Worm (Caenorhabditis elegans) whole organism, L4 larva: ENCODE results near the gene dyf-11.

ENCODE experiments used
- D1046.2 ChIP-seq: fragments of 200-800 bp; sonication (Bioruptor generic); IDR thresholded peaks from 2 replicates; pipeline ENCODE4 v1.3.6; 2022; ENCODE audit warnings: missing genetic modification characterization, missing compliant biosample characterization
- F26F4.8 ChIP-seq: fragments of 200-800 bp; sonication (Bioruptor generic); conservative IDR thresholded peaks from 2 replicates; pipeline ENCODE4 v1.3.6; 2022; ENCODE audit warnings: missing genetic modification characterization, missing compliant biosample characterization
- F37D6.2 ChIP-seq: sonication (generic microtip); optimal IDR thresholded peaks from 2 replicates; lab custom pipeline; 2016; ENCODE audit warnings: mild to moderate bottlenecking, missing genetic modification characterization, missing compliant biosample characterization
- R02D3.7 ChIP-seq: fragments of 150-350 bp; sonication (generic microtip); optimal IDR thresholded peaks from 3 replicates; lab custom pipeline; 2014; ENCODE audit warnings: missing biosample characterization, missing genetic modification characterization
- T20F7.1 ChIP-seq: fragments of 200-800 bp; sonication (Bioruptor generic); optimal IDR thresholded peaks from 2 replicates; lab custom pipeline; 2018; ENCODE audit warnings: mild to moderate bottlenecking, missing genetic modification characterization, missing compliant biosample characterization
- T26A8.4 ChIP-seq: fragments of 200-800 bp; sonication (Bioruptor generic); IDR thresholded peaks from 2 replicates; pipeline ENCODE4 v1.3.6; 2022; ENCODE audit warnings: missing genetic modification characterization, missing compliant biosample characterization
- Y105C5A.15 ChIP-seq: fragments of 200-800 bp; sonication (Bioruptor generic); IDR thresholded peaks from 2 replicates; pipeline ENCODE4 v1.3.6; 2022; ENCODE audit warnings: missing genetic modification characterization, missing compliant biosample characterization
- Y75B8A.6 ChIP-seq: fragments of 200-800 bp; sonication (Bioruptor generic); IDR thresholded peaks from 2 replicates; pipeline ENCODE4 v1.3.6; 2022; ENCODE audit warnings: missing genetic modification reagents, missing genetic modification characterization, missing compliant biosample characterization
- ZK337.2 ChIP-seq: fragments of 200-800 bp; sonication (Bioruptor generic); IDR thresholded peaks from 2 replicates; pipeline ENCODE4 v1.3.6; 2022; ENCODE audit warnings: missing genetic modification reagents, missing genetic modification characterization, missing compliant biosample characterization
- aha-1 ChIP-seq: fragments of 150-350 bp; peaks from one replicate; lab custom pipeline; 2014; ENCODE audit warnings: missing biosample characterization, missing genetic modification characterization
- aly-2 ChIP-seq: sonication (generic microtip); optimal IDR thresholded peaks from 2 replicates; lab custom pipeline; 2018; ENCODE audit warnings: missing biosample characterization, missing genetic modification characterization
- ama-1 ChIP-seq: fragments of 150-350 bp; optimal IDR thresholded peaks from 2 replicates; lab custom pipeline; 2014; ENCODE audit warnings: inconsistent platforms, mixed read lengths
- attf-4 ChIP-seq: sonication (generic microtip); optimal IDR thresholded peaks from 3 replicates; lab custom pipeline; 2017; ENCODE audit warnings: missing biosample characterization, missing genetic modification characterization
- ceh-28 ChIP-seq: fragments of 150-350 bp; optimal IDR thresholded peaks from 2 replicates; lab custom pipeline; 2014; ENCODE audit warnings: missing biosample characterization, missing genetic modification reagents, missing genetic modification characterization
- ceh-32 ChIP-seq: sonication (generic microtip); optimal IDR thresholded peaks from 2 replicates; lab custom pipeline; 2016; ENCODE audit warnings: mild to moderate bottlenecking, missing genetic modification characterization, missing compliant biosample characterization; ENCODE audit not compliant: poor library complexity
- ceh-44 ChIP-seq: fragments of 200-800 bp; sonication (Bioruptor generic); IDR thresholded peaks from 2 replicates; pipeline ENCODE4 v1.3.6; 2022; ENCODE audit warnings: missing genetic modification reagents, missing genetic modification characterization, missing compliant biosample characterization
- cey-2 ChIP-seq: sonication (generic microtip); optimal IDR thresholded peaks from 3 replicates; lab custom pipeline; 2017; ENCODE audit warnings: missing genetic modification characterization, mild to moderate bottlenecking, missing compliant biosample characterization, antibody characterized with exemption, borderline replicate concordance; ENCODE audit not compliant: insufficient read depth
- ctbp-1 ChIP-seq: fragments of 200-800 bp; sonication (Bioruptor generic); IDR thresholded peaks from 2 replicates; pipeline ENCODE4 v1.3.6; 2022; ENCODE audit warnings: missing genetic modification reagents, missing genetic modification characterization, missing compliant biosample characterization
- daf-12 ChIP-seq: fragments of 150-350 bp; optimal IDR thresholded peaks from 2 replicates; lab custom pipeline; 2014; ENCODE audit warnings: missing biosample characterization, missing genetic modification reagents, missing genetic modification characterization
- dmd-6 ChIP-seq: fragments of 200-800 bp; sonication (Bioruptor generic); IDR thresholded peaks from 2 replicates; pipeline ENCODE4 v1.3.6; 2022; ENCODE audit warnings: missing genetic modification reagents, missing genetic modification characterization, missing compliant biosample characterization
- dmd-8 ChIP-seq: fragments of 200-800 bp; sonication (Bioruptor generic); IDR thresholded peaks from 2 replicates; pipeline ENCODE4 v1.3.6; 2022; ENCODE audit warnings: missing genetic modification characterization, missing compliant biosample characterization
- dpl-1 ChIP-seq: fragments of 150-350 bp; optimal IDR thresholded peaks from 2 replicates; lab custom pipeline; 2014; ENCODE audit warnings: missing biosample characterization, missing genetic modification reagents, missing genetic modification characterization
- egl-27 ChIP-seq: sonication (generic microtip); optimal IDR thresholded peaks from 3 replicates; lab custom pipeline; 2017; ENCODE audit warnings: missing biosample characterization, missing genetic modification reagents, missing genetic modification characterization
- fkh-10 ChIP-seq: fragments of 150-350 bp; optimal IDR thresholded peaks from 2 replicates; lab custom pipeline; 2014; ENCODE audit warnings: missing biosample characterization, missing genetic modification reagents, missing genetic modification characterization
- hif-1 ChIP-seq, 2 experiments: sonication (generic microtip); optimal IDR thresholded peaks; 2 replicates each; lab custom pipeline; 2016 to 2017; ENCODE audit warnings: missing compliant biosample characterization in 2 of 2, missing genetic modification characterization in 2 of 2, missing genetic modification reagents in 2 of 2, missing genotype in 2 of 2, mild to moderate bottlenecking in 1 of 2
- lin-15B ChIP-seq: fragments of 150-350 bp; sonication (generic microtip); optimal IDR thresholded peaks from 3 replicates; lab custom pipeline; 2014; ENCODE audit warnings: missing biosample characterization, missing genetic modification characterization
- lin-29 ChIP-seq: fragments of 200-800 bp; sonication (Bioruptor generic); IDR thresholded peaks from 2 replicates; pipeline ENCODE4 v1.3.6; 2022; ENCODE audit warnings: missing genetic modification reagents, missing genetic modification characterization, missing compliant biosample characterization
- lsy-2 ChIP-seq, 2 experiments: fragments of 150-350 bp in 1 of 2; sonication (generic microtip) in 1 of 2; optimal IDR thresholded peaks; 2 replicates each; lab custom pipeline; 2014 to 2017; ENCODE audit warnings: missing biosample characterization in 2 of 2, missing genetic modification characterization in 2 of 2
- madf-5 ChIP-seq, 2 experiments: fragments of 200-800 bp; sonication (Bioruptor generic); IDR thresholded peaks; 2 replicates each; pipeline ENCODE4 v1.3.6; 2022; ENCODE audit warnings: missing compliant biosample characterization in 2 of 2, missing genetic modification characterization in 2 of 2
- madf-9 ChIP-seq: fragments of 200-800 bp; sonication (Bioruptor generic); conservative IDR thresholded peaks from 2 replicates; pipeline ENCODE4 v1.3.6; 2022; ENCODE audit warnings: missing genetic modification reagents, missing genetic modification characterization, missing compliant biosample characterization
- mes-2 ChIP-seq: sonication (generic microtip); optimal IDR thresholded peaks from 2 replicates; lab custom pipeline; 2016; ENCODE audit warnings: missing genotype, mild to moderate bottlenecking, missing genetic modification characterization, missing compliant biosample characterization; ENCODE audit not compliant: poor library complexity, severe bottlenecking
- mxl-3 ChIP-seq: fragments of 200-800 bp; sonication (Bioruptor generic); optimal IDR thresholded peaks from 2 replicates; lab custom pipeline; 2018; ENCODE audit warnings: mild to moderate bottlenecking, missing genetic modification characterization, missing compliant biosample characterization
- nhr-10 ChIP-seq: fragments of 150-350 bp; optimal IDR thresholded peaks from 2 replicates; lab custom pipeline; 2014; ENCODE audit warnings: missing biosample characterization, missing genetic modification characterization
- nhr-11 ChIP-seq: fragments of 150-350 bp; optimal IDR thresholded peaks from 2 replicates; lab custom pipeline; 2014; ENCODE audit warnings: missing biosample characterization, missing genetic modification characterization
- nhr-111 ChIP-seq: fragments of 200-800 bp; sonication (Bioruptor generic); optimal IDR thresholded peaks from 2 replicates; lab custom pipeline; 2018; ENCODE audit warnings: mild to moderate bottlenecking, missing genetic modification characterization, missing compliant biosample characterization
- nhr-237 ChIP-seq: sonication (generic microtip); optimal IDR thresholded peaks from 2 replicates; lab custom pipeline; 2017; ENCODE audit warnings: missing biosample characterization, missing genetic modification characterization
- nhr-41 ChIP-seq: fragments of 200-800 bp; sonication (Bioruptor generic); IDR thresholded peaks from 2 replicates; pipeline ENCODE4 v1.3.6; 2022; ENCODE audit warnings: missing genetic modification reagents, missing genetic modification characterization, missing compliant biosample characterization
- nhr-42 ChIP-seq: fragments of 200-800 bp; sonication (Bioruptor generic); IDR thresholded peaks from 2 replicates; pipeline ENCODE4 v1.3.6; 2022; ENCODE audit warnings: missing genetic modification characterization, missing compliant biosample characterization
- nhr-48 ChIP-seq: sonication (generic microtip); optimal IDR thresholded peaks from 2 replicates; lab custom pipeline; 2016; ENCODE audit warnings: mild to moderate bottlenecking, missing genetic modification characterization, missing compliant biosample characterization
- nhr-6 ChIP-seq: fragments of 150-350 bp; optimal IDR thresholded peaks from 2 replicates; lab custom pipeline; 2014; ENCODE audit warnings: missing biosample characterization, missing genetic modification characterization
- nhr-77 ChIP-seq: fragments of 150-350 bp; optimal IDR thresholded peaks from 2 replicates; lab custom pipeline; 2014; ENCODE audit warnings: missing biosample characterization, missing genetic modification characterization
- php-3 ChIP-seq: fragments of 200-800 bp; sonication (Bioruptor generic); IDR thresholded peaks from 2 replicates; pipeline ENCODE4 v1.3.6; 2022; ENCODE audit warnings: missing genetic modification reagents, missing genetic modification characterization, missing compliant biosample characterization
- saeg-2 ChIP-seq: fragments of 200-800 bp; sonication (Bioruptor generic); IDR thresholded peaks from 2 replicates; pipeline ENCODE4 v1.3.6; 2022; ENCODE audit warnings: missing genetic modification reagents, missing genetic modification characterization, missing compliant biosample characterization
- sdz-12 ChIP-seq: fragments of 200-800 bp; sonication (Bioruptor generic); optimal IDR thresholded peaks from 2 replicates; lab custom pipeline; 2018; ENCODE audit warnings: mild to moderate bottlenecking, missing genetic modification characterization, missing compliant biosample characterization
- skn-1 ChIP-seq: fragments of 150-350 bp; optimal IDR thresholded peaks from 2 replicates; lab custom pipeline; 2014; ENCODE audit warnings: missing biosample characterization, missing genetic modification characterization
- snpc-4 ChIP-seq: fragments of 150-350 bp; optimal IDR thresholded peaks from 2 replicates; lab custom pipeline; 2014; ENCODE audit warnings: missing biosample characterization, missing genetic modification characterization
- spr-1 ChIP-seq: sonication (generic microtip); optimal IDR thresholded peaks from 2 replicates; lab custom pipeline; 2016; ENCODE audit warnings: mild to moderate bottlenecking, missing genetic modification characterization, missing compliant biosample characterization
- tag-97 ChIP-seq: fragments of 200-800 bp; sonication (Bioruptor generic); IDR thresholded peaks from 2 replicates; pipeline ENCODE4 v1.3.6; 2022; ENCODE audit warnings: missing genetic modification characterization, missing compliant biosample characterization
- unc-39 ChIP-seq: sonication (generic microtip); optimal IDR thresholded peaks from 2 replicates; lab custom pipeline; 2017; ENCODE audit warnings: missing biosample characterization, missing genetic modification characterization
- unc-62 ChIP-seq, 3 experiments: fragments of 150-350 bp in 1 of 3; sonication (generic microtip); optimal IDR thresholded peaks in 2 of 3; peaks in 1 of 3; 1 replicate in 1 of 3; 2 replicates in 2 of 3; lab custom pipeline; 2014 to 2017; ENCODE audit warnings: missing biosample characterization in 3 of 3, missing genetic modification characterization in 3 of 3, missing genetic modification reagents in 3 of 3, missing genotype in 1 of 3
- zag-1 ChIP-seq: fragments of 150-350 bp; optimal IDR thresholded peaks from 2 replicates; lab custom pipeline; 2014; ENCODE audit warnings: missing biosample characterization, missing genetic modification characterization
- zip-2 ChIP-seq: fragments of 150-350 bp; optimal IDR thresholded peaks from 2 replicates; lab custom pipeline; 2014; ENCODE audit warnings: missing biosample characterization, missing genetic modification characterization
- ztf-11 ChIP-seq: fragments of 150-350 bp; optimal IDR thresholded peaks from 2 replicates; lab custom pipeline; 2014; ENCODE audit warnings: missing biosample characterization, missing genetic modification characterization

Gene dyf-11

ce11 chrX:727737-728136 lies 35.8 kb upstream of the dyf-11 start:
- TF ChIP-seq Y105C5A.15 (no peak), unc-62 (GFP tag; optimal IDR thresholded peaks at IDR 0.05 in 1 of 2; lab: Kevin White, UChicago) (no peak), unc-62 (tag; optimal IDR thresholded peaks at IDR 0.05; lab: Kevin White, UChicago) (no peak), snpc-4 (tag; lab: Kevin White, UChicago) (no peak), nhr-111 (GFP tag; lab: Kevin White, UChicago) (no peak), ztf-11 (tag; lab: Kevin White, UChicago) (no peak), madf-9 (no peak), nhr-10 (tag; lab: Kevin White, UChicago) (no peak), nhr-77 (tag; lab: Kevin White, UChicago) (peak; percentile 8), zag-1 (tag; lab: Kevin White, UChicago) (no peak), lsy-2 (tag; optimal IDR thresholded peaks at IDR 0.05; lab: Kevin White, UChicago) (peak in 1 of 2 experiments; percentile 61), mxl-3 (GFP tag; lab: Kevin White, UChicago) (peak; percentile 78), saeg-2 (no peak), hif-1 (tag; optimal IDR thresholded peaks at IDR 0.05; lab: Kevin White, UChicago) (peak; percentile 20 to 59), ceh-32 (tag; lab: Kevin White, UChicago) (peak; percentile 5), tag-97 (no peak), aha-1 (peak; percentile 90), D1046.2 (GFP tag; lab: Robert Waterston, UW) (no peak), daf-12 (tag; lab: Kevin White, UChicago) (no peak), ceh-44 (0 out of 2 replicates have a peak, but pooled peaks have one; percentile 32), mes-2 (tag; lab: Kevin White, UChicago) (peak; percentile 78), dmd-8 (GFP tag; lab: Robert Waterston, UW) (no peak), sdz-12 (GFP tag; lab: Kevin White, UChicago) (no peak), dpl-1 (peak; percentile 60), T26A8.4 (GFP tag; lab: Robert Waterston, UW) (peak; percentile 82), skn-1 (tag; lab: Kevin White, UChicago) (no peak), lin-29 (GFP tag; lab: Robert Waterston, UW) (no peak), nhr-237 (no peak), lin-15B (no peak), ama-1 (lab: Kevin White, UChicago) (no peak), ceh-28 (tag; lab: Kevin White, UChicago) (peak; percentile 90), nhr-11 (tag; lab: Kevin White, UChicago) (peak; percentile 42), php-3 (GFP tag; lab: Robert Waterston, UW) (peak; percentile 74), F26F4.8 (GFP tag; lab: Robert Waterston, UW) (no peak), cey-2 (no peak), Y75B8A.6 (no peak), attf-4 (tag; lab: Kevin White, UChicago) (no peak), dmd-6 (peak; percentile 64), nhr-41 (GFP tag; lab: Robert Waterston, UW) (no peak), madf-5 (GFP tag; IDR thresholded peaks at IDR 0.05; lab: Robert Waterston, UW) (no peak), nhr-6 (tag; lab: Kevin White, UChicago) (peak; percentile 91), nhr-42 (GFP tag; lab: Robert Waterston, UW) (0 out of 2 replicates have a peak, but pooled peaks have one; percentile 55), ZK337.2 (no peak), R02D3.7 (tag; lab: Kevin White, UChicago) (no peak), aly-2 (tag; lab: Kevin White, UChicago) (no peak), F37D6.2 (peak; percentile 42), nhr-48 (tag; lab: Kevin White, UChicago) (peak; percentile 62), egl-27 (no peak), zip-2 (tag; lab: Kevin White, UChicago) (no peak), spr-1 (tag; lab: Kevin White, UChicago) (peak; percentile 53), T20F7.1 (GFP tag; lab: Kevin White, UChicago) (no peak), ctbp-1 (GFP tag; lab: Robert Waterston, UW) (peak; percentile 66), unc-39 (tag; lab: Kevin White, UChicago) (no peak), fkh-10 (GFP tag; lab: Kevin White, UChicago) (no peak)
